Fruit fly (Drosophila melanogaster): ENCODE data around the gene grk.

DNA sequence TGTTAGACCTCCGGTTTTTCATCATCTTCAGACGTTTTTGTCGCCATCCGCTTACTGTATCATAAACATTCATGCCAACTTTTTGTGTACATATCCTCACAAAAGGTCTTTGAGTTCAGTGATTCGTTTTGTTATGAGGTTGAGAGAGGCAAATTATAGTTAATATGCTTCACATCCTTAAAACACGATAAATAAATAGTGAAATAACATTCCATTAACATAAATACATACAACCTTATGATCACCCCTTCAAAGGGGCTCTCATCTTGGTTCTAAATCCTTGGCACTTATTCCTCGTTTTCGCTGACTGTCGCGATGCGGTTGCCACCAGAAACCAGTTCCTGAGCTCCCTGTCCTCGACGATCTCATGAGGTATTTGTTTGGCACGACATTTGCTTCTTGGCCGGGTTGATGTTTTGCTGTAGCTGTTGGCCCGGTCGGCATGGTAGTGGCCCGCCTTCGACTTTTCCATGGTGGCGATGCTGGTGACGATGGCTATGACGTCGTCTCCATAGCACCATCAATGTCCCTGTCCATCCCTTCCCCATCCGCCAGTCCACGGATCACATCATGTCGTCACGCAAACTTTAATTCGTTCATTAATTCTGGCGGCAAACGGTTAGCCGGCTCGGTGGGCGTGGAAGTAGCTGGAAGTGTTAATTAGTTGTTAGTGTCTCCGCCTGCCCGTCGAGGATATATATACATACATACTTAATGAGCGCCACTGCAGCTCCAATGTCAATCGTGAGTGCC is 35.7 kb upstream of the grk start:
- TF ChIP-seq Dref (GFP tag; IDR thresholded peaks at IDR 0.05) (no peak), jigr1 (GFP tag; IDR thresholded peaks at IDR 0.05) (no peak), CG8290 (GFP tag; optimal IDR thresholded peaks at IDR 0.05) (no peak), CG8290 (tag; optimal IDR thresholded peaks at IDR 0.05) (no peak), emc (GFP tag; optimal IDR thresholded peaks at IDR 0.05) (no peak)

All from whole organism, embryonic.